Worm (Caenorhabditis elegans): Measurements from ENCODE around the gene ZK813.3.

- TF ChIP-seq nhr-10 (tag; optimal IDR thresholded peaks at IDR 0.05) = no peak
- no peak for TF ChIP-seq unc-62 (GFP tag; optimal IDR thresholded peaks at IDR 0.05)
- no peak for TF ChIP-seq ama-1 (optimal IDR thresholded peaks at IDR 0.05)
- no peak for TF ChIP-seq elt-3 (tag; optimal IDR thresholded peaks at IDR 0.05)
- TF ChIP-seq nhr-129 (tag; optimal IDR thresholded peaks at IDR 0.05) = no peak
- no peak for TF ChIP-seq blmp-1 (tag; optimal IDR thresholded peaks at IDR 0.05; ENCODE audit: insufficient read depth)
- no peak for TF ChIP-seq peb-1 (tag; optimal IDR thresholded peaks at IDR 0.05)
- TF ChIP-seq nhr-77 (tag; optimal IDR thresholded peaks at IDR 0.05) = no peak
- no peak for TF ChIP-seq nhr-11 (tag; optimal IDR thresholded peaks at IDR 0.05)
Measured at ce11 chrX:3444514-3444913, 2.9 kb downstream of the ZK813.3 start, which contains the start of gene ZK813.7.
